Worm (Caenorhabditis elegans) whole organism, young adult: ENCODE results near the gene rnh-1.2.
"Not testable (repeated sequence)": the region's sequence is repeated elsewhere in the genome, so short reads cannot be mapped to it uniquely, and the experiment has no call there.

Experiments used
- B0035.1 ChIP-seq: sonication (generic microtip); optimal IDR thresholded peaks from 2 replicates; lab custom pipeline; 2016; ENCODE audit warnings: missing genetic modification characterization, mild to moderate bottlenecking, missing compliant biosample characterization, missing genotype, missing genetic modification reagents
- F33H1.4 ChIP-seq: fragments of 200-800 bp; sonication (Bioruptor generic); IDR thresholded peaks from 2 replicates; pipeline ENCODE4 v1.3.6; 2022; ENCODE audit warnings: missing genetic modification reagents, missing genetic modification characterization, missing compliant biosample characterization
- F49E8.2 ChIP-seq: sonication (generic microtip); optimal IDR thresholded peaks from 3 replicates; lab custom pipeline; 2017; ENCODE audit warnings: missing genetic modification characterization, mild to moderate bottlenecking, missing compliant biosample characterization, antibody characterized with exemption, moderate library complexity; ENCODE audit not compliant: insufficient read depth
- T26A5.8 ChIP-seq: sonication (generic microtip); optimal IDR thresholded peaks from 2 replicates; lab custom pipeline; 2016; ENCODE audit warnings: missing genetic modification characterization, missing compliant biosample characterization
- Y56A3A.18 ChIP-seq: fragments of 200-800 bp; sonication (Bioruptor generic); IDR thresholded peaks from 2 replicates; pipeline ENCODE4 v1.3.6; 2022; ENCODE audit warnings: missing genetic modification reagents, missing genetic modification characterization, missing compliant biosample characterization
- Y67H2A.10 ChIP-seq: fragments of 200-800 bp; sonication (Bioruptor generic); conservative IDR thresholded peaks from 2 replicates; pipeline ENCODE4 v1.3.6; 2022; ENCODE audit warnings: missing genetic modification reagents, missing genetic modification characterization, missing compliant biosample characterization
- ama-1 ChIP-seq, 3 experiments: fragments of 150-350 bp in 1 of 3; sonication (generic microtip) in 2 of 3; optimal IDR thresholded peaks; 2 replicates each; lab custom pipeline; 2014 to 2018; ENCODE audit warnings: missing biosample characterization in 2 of 3, missing genetic modification characterization in 2 of 3, missing genetic modification reagents in 2 of 3
- attf-3 ChIP-seq: fragments of 200-800 bp; sonication (Bioruptor generic); conservative IDR thresholded peaks from 2 replicates; pipeline ENCODE4 v1.3.6; 2022; ENCODE audit warnings: missing genetic modification reagents, missing genetic modification characterization, missing compliant biosample characterization
- attf-5 ChIP-seq: fragments of 200-800 bp; sonication (Bioruptor generic); optimal IDR thresholded peaks from 2 replicates; lab custom pipeline; 2018; ENCODE audit warnings: mild to moderate bottlenecking, missing genetic modification characterization, missing compliant biosample characterization
- ccch-3 ChIP-seq: fragments of 200-800 bp; sonication (Bioruptor generic); optimal IDR thresholded peaks from 2 replicates; lab custom pipeline; 2018; ENCODE audit warnings: mild to moderate bottlenecking, missing genetic modification characterization, missing compliant biosample characterization
- cebp-1 ChIP-seq, 2 experiments: fragments of 200-800 bp in 1 of 2; sonication (Bioruptor generic) in 1 of 2; sonication (generic microtip) in 1 of 2; IDR thresholded peaks in 1 of 2; optimal IDR thresholded peaks in 1 of 2; 2 replicates each; pipeline versions ENCODE4 v1.3.6 to Lab custom; 2017 to 2022; ENCODE audit warnings: missing compliant biosample characterization in 2 of 2, missing genetic modification characterization in 2 of 2, mild to moderate bottlenecking in 1 of 2, missing genetic modification reagents in 1 of 2, moderate library complexity in 1 of 2
- ceh-100 ChIP-seq: fragments of 200-800 bp; sonication (Bioruptor generic); IDR thresholded peaks from 2 replicates; pipeline ENCODE4 v1.3.6; 2022; ENCODE audit warnings: missing genetic modification reagents, missing genetic modification characterization, missing compliant biosample characterization
- ceh-27 ChIP-seq: fragments of 200-800 bp; sonication (Bioruptor generic); optimal IDR thresholded peaks from 2 replicates; lab custom pipeline; 2018; ENCODE audit warnings: mild to moderate bottlenecking, missing genetic modification characterization, moderate library complexity, missing compliant biosample characterization
- ceh-91 ChIP-seq: fragments of 200-800 bp; sonication (Bioruptor generic); IDR thresholded peaks from 2 replicates; pipeline ENCODE4 v1.3.6; 2022; ENCODE audit warnings: missing genetic modification reagents, missing genetic modification characterization, missing compliant biosample characterization
- dpff-1 ChIP-seq: sonication (generic microtip); optimal IDR thresholded peaks from 2 replicates; lab custom pipeline; 2017; ENCODE audit warnings: mild to moderate bottlenecking, missing genetic modification characterization, missing compliant biosample characterization
- efl-1 ChIP-seq: fragments of 150-350 bp; optimal IDR thresholded peaks from 2 replicates; lab custom pipeline; 2014; ENCODE audit warnings: missing biosample characterization, missing genetic modification reagents, missing genetic modification characterization
- egl-44 ChIP-seq: fragments of 200-800 bp; sonication (Bioruptor generic); IDR thresholded peaks from 2 replicates; pipeline ENCODE4 v1.3.6; 2022; ENCODE audit warnings: missing genetic modification reagents, missing genetic modification characterization, missing compliant biosample characterization
- him-1 ChIP-seq: sonication (generic microtip); optimal IDR thresholded peaks from 2 replicates; lab custom pipeline; 2016; ENCODE audit warnings: missing genotype, missing genetic modification reagents, missing genetic modification characterization, missing compliant biosample characterization
- lin-40 ChIP-seq: sonication (generic microtip); optimal IDR thresholded peaks from 2 replicates; lab custom pipeline; 2016; ENCODE audit warnings: missing genetic modification characterization, mild to moderate bottlenecking, missing compliant biosample characterization, missing genotype, missing genetic modification reagents
- lsy-27 ChIP-seq: sonication (generic microtip); optimal IDR thresholded peaks from 2 replicates; lab custom pipeline; 2017; ENCODE audit warnings: missing genetic modification characterization, mild to moderate bottlenecking, missing compliant biosample characterization, antibody characterized with exemption, missing genotype, borderline replicate concordance; ENCODE audit not compliant: insufficient read depth
- madf-3 ChIP-seq: fragments of 200-800 bp; sonication (Bioruptor generic); IDR thresholded peaks from 2 replicates; pipeline ENCODE4 v1.3.6; 2022; ENCODE audit warnings: missing genetic modification reagents, missing genetic modification characterization, missing compliant biosample characterization
- nfya-2 ChIP-seq: fragments of 200-800 bp; sonication (Bioruptor generic); IDR thresholded peaks from 2 replicates; pipeline ENCODE4 v1.3.6; 2022; ENCODE audit warnings: missing genetic modification reagents, missing genetic modification characterization, missing compliant biosample characterization
- nhr-179 ChIP-seq: sonication (generic microtip); optimal IDR thresholded peaks from 2 replicates; lab custom pipeline; 2016; ENCODE audit warnings: mild to moderate bottlenecking, missing genetic modification characterization, missing compliant biosample characterization
- nhr-27 ChIP-seq: fragments of 200-800 bp; sonication (Bioruptor generic); optimal IDR thresholded peaks from 2 replicates; lab custom pipeline; 2018; ENCODE audit warnings: mild to moderate bottlenecking, missing genetic modification characterization, moderate library complexity, missing compliant biosample characterization
- nhr-80 ChIP-seq: sonication (generic microtip); optimal IDR thresholded peaks from 2 replicates; lab custom pipeline; 2016; ENCODE audit warnings: missing genetic modification characterization, missing compliant biosample characterization
- pbrm-1 ChIP-seq: fragments of 200-800 bp; sonication (Bioruptor generic); IDR thresholded peaks from 2 replicates; pipeline ENCODE4 v1.3.6; 2022; ENCODE audit warnings: missing genetic modification reagents, missing genetic modification characterization, missing compliant biosample characterization
- snpc-1.1 ChIP-seq: sonication (generic microtip); optimal IDR thresholded peaks from 2 replicates; lab custom pipeline; 2017; ENCODE audit warnings: missing genetic modification characterization, mild to moderate bottlenecking, missing compliant biosample characterization, antibody characterized with exemption, moderate library complexity, missing genotype, missing genetic modification reagents; ENCODE audit not compliant: insufficient read depth
- snpc-1.3 ChIP-seq: sonication (generic microtip); optimal IDR thresholded peaks from 2 replicates; lab custom pipeline; 2017; ENCODE audit warnings: missing genetic modification characterization, mild to moderate bottlenecking, missing compliant biosample characterization, antibody characterized with exemption, moderate library complexity, missing genotype, missing genetic modification reagents; ENCODE audit not compliant: insufficient read depth
- snpc-3.4 ChIP-seq: sonication (generic microtip); optimal IDR thresholded peaks from 2 replicates; lab custom pipeline; 2017; ENCODE audit warnings: missing genetic modification characterization, mild to moderate bottlenecking, missing compliant biosample characterization, antibody characterized with exemption, moderate library complexity, missing genotype, missing genetic modification reagents
- somi-1 ChIP-seq: fragments of 200-800 bp; sonication (Bioruptor generic); optimal IDR thresholded peaks from 2 replicates; lab custom pipeline; 2018; ENCODE audit warnings: mild to moderate bottlenecking, missing genetic modification characterization, missing compliant biosample characterization
- zim-3 ChIP-seq: sonication (generic microtip); optimal IDR thresholded peaks from 2 replicates; lab custom pipeline; 2017; ENCODE audit warnings: mild to moderate bottlenecking, missing genetic modification characterization, moderate library complexity, missing compliant biosample characterization
- ztf-26 ChIP-seq: sonication (generic microtip); optimal IDR thresholded peaks from 2 replicates; lab custom pipeline; 2017; ENCODE audit warnings: missing genetic modification characterization, missing compliant biosample characterization
- ztf-28 ChIP-seq: fragments of 200-800 bp; sonication (Bioruptor generic); IDR thresholded peaks from 2 replicates; pipeline ENCODE4 v1.3.6; 2022; ENCODE audit warnings: missing genetic modification reagents, missing genetic modification characterization, missing compliant biosample characterization
- ztf-6 ChIP-seq: fragments of 200-800 bp; sonication (Bioruptor generic); IDR thresholded peaks from 2 replicates; pipeline ENCODE4 v1.3.6; 2022; ENCODE audit warnings: missing genetic modification reagents, missing genetic modification characterization, missing compliant biosample characterization

Gene rnh-1.2

DNA sequence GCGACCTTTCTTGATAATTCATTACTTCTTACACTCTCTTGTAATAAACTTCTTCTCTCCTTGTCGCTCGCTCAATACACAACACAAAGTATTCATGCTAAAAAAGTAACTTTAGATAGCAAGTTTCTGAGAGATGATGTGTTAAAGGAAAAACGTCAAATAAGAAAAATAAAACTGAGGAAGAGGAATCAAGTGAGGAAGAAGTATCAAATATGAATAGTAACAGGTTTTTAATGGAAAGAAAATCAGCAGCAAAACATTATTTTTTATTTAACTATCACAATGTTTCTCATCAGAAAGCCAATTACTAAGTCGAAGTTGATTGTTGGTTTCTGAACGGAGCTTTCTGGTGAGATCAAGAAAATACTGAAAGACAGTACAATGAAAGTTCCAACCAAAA, 24.5 kb upstream of the rnh-1.2 start, which contains the start of gene chil-1:
TSS of gene chil-1 (minus strand) at position 101 of the 400 bp plus-strand sequence.
- not testable (repeated sequence) for TF ChIP-seq ztf-26; ztf-28; nhr-179 (tag; lab: Kevin White, UChicago)

DNA sequence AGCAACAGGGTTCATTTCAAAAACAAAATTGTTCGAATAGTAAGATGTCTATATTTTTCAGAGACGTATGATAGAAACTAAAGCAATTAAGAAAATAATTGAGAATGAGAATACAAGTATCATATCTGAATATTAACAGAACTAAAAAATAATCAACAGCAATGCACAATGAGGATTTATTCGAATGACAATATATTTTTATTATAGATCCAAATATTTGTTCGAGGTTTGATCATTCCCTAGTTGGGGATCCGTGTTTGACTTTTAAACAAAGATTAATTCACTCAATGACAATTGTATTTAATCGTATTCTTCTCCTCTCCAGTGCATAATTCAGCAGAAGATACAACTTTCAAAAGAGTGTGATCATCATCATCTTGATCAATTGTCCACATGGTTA, 20.3 kb upstream of the rnh-1.2 start, which contains the start of gene C08H9.18:
TSS of gene C08H9.18 (minus strand) at position 101 of the 400 bp plus-strand sequence.
- TF ChIP-seq ceh-100 (GFP tag; lab: Robert Waterston, UW) (no peak), F33H1.4 (GFP tag; lab: Robert Waterston, UW) (no peak), madf-3 (GFP tag; lab: Robert Waterston, UW) (no peak), somi-1 (GFP tag; lab: Kevin White, UChicago) (no peak), snpc-3.4 (no peak), ztf-6 (GFP tag; lab: Robert Waterston, UW) (no peak), ztf-26 (no peak), lsy-27 (tag; lab: Kevin White, UChicago) (no peak), B0035.1 (tag; lab: Kevin White, UChicago) (no peak), F49E8.2 (tag; lab: Kevin White, UChicago) (no peak), Y56A3A.18 (GFP tag; lab: Robert Waterston, UW) (no peak), pbrm-1 (GFP tag; lab: Robert Waterston, UW) (no peak), ama-1 (optimal IDR thresholded peaks at IDR 0.05; lab: Kevin White, UChicago) (no peak), ama-1 (GFP tag; optimal IDR thresholded peaks at IDR 0.05; lab: Kevin White, UChicago) (no peak), nhr-27 (no peak)
- TF ChIP-seq, all 124 proteins: peak for 0

ce11 chrII:9861394-9861793, 19.6 kb upstream of the rnh-1.2 start, which contains the start of gene chil-3:
Gene chil-3 (minus strand): TSS chrII:9861494.
- no peak for TF ChIP-seq zim-3 (tag; lab: Kevin White, UChicago)
- no peak for TF ChIP-seq lin-40 (tag; lab: Kevin White, UChicago)
- no peak for TF ChIP-seq efl-1 (GFP tag; lab: Kevin White, UChicago)

DNA sequence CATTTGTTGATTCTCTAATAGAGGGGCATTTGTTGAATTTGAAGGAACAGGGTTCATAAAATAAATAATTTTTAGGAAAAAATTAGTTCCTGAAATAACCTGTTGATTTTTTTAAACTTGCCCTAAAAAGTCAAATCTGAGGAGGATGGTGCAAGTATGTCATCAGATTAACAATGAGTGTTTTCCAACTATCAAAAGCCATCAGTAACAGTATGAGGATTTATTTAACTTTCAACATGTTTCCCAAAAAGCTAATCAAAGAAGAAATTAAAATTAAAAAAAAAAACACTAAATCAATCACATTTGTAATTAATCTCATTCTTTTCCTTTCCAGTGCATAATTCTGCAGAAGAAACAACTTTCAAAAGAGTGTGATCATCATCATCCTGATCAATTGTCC, 17.7 kb upstream of the rnh-1.2 start, which contains the start of gene chil-5:
TSS of gene chil-5 (minus strand) at position 101 of the 400 bp plus-strand sequence.
- TF ChIP-seq attf-5 (GFP tag; lab: Kevin White, UChicago): no peak
- no peak for TF ChIP-seq dpff-1 (tag; lab: Kevin White, UChicago)
- TF ChIP-seq egl-44 (GFP tag; lab: Robert Waterston, UW): no peak
- TF ChIP-seq him-1 (tag; lab: Kevin White, UChicago): no peak

- no peak for TF ChIP-seq efl-1 (GFP tag; lab: Kevin White, UChicago)
- no peak for TF ChIP-seq snpc-1.1 (tag; lab: Kevin White, UChicago)
- TF ChIP-seq ccch-3: no peak
- no peak for TF ChIP-seq Y67H2A.10
- TF ChIP-seq nfya-2: no peak
- no peak for TF ChIP-seq ceh-27 (GFP tag; lab: Kevin White, UChicago)
- no peak for TF ChIP-seq nhr-80 (tag; lab: Kevin White, UChicago)
- TF ChIP-seq snpc-1.3 (tag; lab: Kevin White, UChicago): no peak
- no peak for TF ChIP-seq ceh-91
- TF ChIP-seq T26A5.8 (tag; lab: Kevin White, UChicago): no peak
- TF ChIP-seq ztf-26: no peak
- no peak for TF ChIP-seq cebp-1 (GFP tag; IDR thresholded peaks at IDR 0.05; lab: Robert Waterston, UW)
- TF ChIP-seq cebp-1 (tag; optimal IDR thresholded peaks at IDR 0.05; lab: Kevin White, UChicago): no peak
- no peak for TF ChIP-seq attf-3
These were observed 16.0 kb upstream of the rnh-1.2 start, which contains the start of gene chil-6 for ce11 chrII:9857791-9858190. Gene chil-6 (minus strand): TSS chrII:9857891.
